Worm (Caenorhabditis elegans) whole organism, late embryonic: ENCODE data around the gene W01B6.3.
"Not testable (repeated sequence)": the region's sequence is repeated elsewhere in the genome, so short reads cannot be mapped to it uniquely, and the experiment has no call there.

Source experiments
- C08G9.2 ChIP-seq: sonication (generic microtip); optimal IDR thresholded peaks from 2 replicates; lab custom pipeline; 2016; ENCODE audit warnings: mild to moderate bottlenecking, missing genetic modification characterization, moderate library complexity, missing compliant biosample characterization
- C38D4.7 ChIP-seq: fragments of 200-800 bp; sonication (Bioruptor generic); optimal IDR thresholded peaks from 2 replicates; lab custom pipeline; 2018; ENCODE audit warnings: mild to moderate bottlenecking, missing genetic modification characterization, moderate library complexity, missing compliant biosample characterization
- F13H6.1 ChIP-seq: sonication (generic microtip); optimal IDR thresholded peaks from 2 replicates; lab custom pipeline; 2016; ENCODE audit warnings: missing genetic modification characterization, missing compliant biosample characterization
- K02D7.2 ChIP-seq: sonication (generic microtip); optimal IDR thresholded peaks from 2 replicates; lab custom pipeline; 2017; ENCODE audit warnings: mild to moderate bottlenecking, missing genetic modification characterization, missing compliant biosample characterization
- K09A11.1 ChIP-seq: sonication (generic microtip); optimal IDR thresholded peaks from 2 replicates; lab custom pipeline; 2017; ENCODE audit warnings: antibody characterized with exemption, mild to moderate bottlenecking, missing genetic modification characterization, missing compliant biosample characterization; ENCODE audit not compliant: insufficient read depth
- ama-1 ChIP-seq: fragments of 150-350 bp; optimal IDR thresholded peaks from 2 replicates; lab custom pipeline; 2014
- ceh-18 ChIP-seq: sonication (generic microtip); optimal IDR thresholded peaks from 2 replicates; lab custom pipeline; 2016; ENCODE audit warnings: missing genetic modification characterization, missing compliant biosample characterization
- ceh-19 ChIP-seq: fragments of 200-800 bp; sonication (Bioruptor generic); optimal IDR thresholded peaks from 2 replicates; lab custom pipeline; 2018; ENCODE audit warnings: mild to moderate bottlenecking, missing genetic modification characterization, missing compliant biosample characterization
- ceh-31 ChIP-seq: sonication (generic microtip); optimal IDR thresholded peaks from 2 replicates; lab custom pipeline; 2016; ENCODE audit warnings: missing genetic modification characterization, missing compliant biosample characterization
- ceh-34 ChIP-seq: sonication (generic microtip); optimal IDR thresholded peaks from 2 replicates; lab custom pipeline; 2016; ENCODE audit warnings: mild to moderate bottlenecking, missing genetic modification characterization, missing compliant biosample characterization
- ceh-9 ChIP-seq: sonication (generic microtip); optimal IDR thresholded peaks from 2 replicates; lab custom pipeline; 2016; ENCODE audit warnings: mild to moderate bottlenecking, missing genetic modification characterization, inconsistent platforms, missing compliant biosample characterization
- dmd-4 ChIP-seq: sonication (generic microtip); optimal IDR thresholded peaks from 2 replicates; lab custom pipeline; 2016; ENCODE audit warnings: borderline replicate concordance, missing genetic modification characterization, missing compliant biosample characterization
- dve-1 ChIP-seq: sonication (generic microtip); optimal IDR thresholded peaks from 2 replicates; lab custom pipeline; 2017; ENCODE audit warnings: antibody characterized with exemption, mild to moderate bottlenecking, missing genetic modification characterization, missing compliant biosample characterization
- ets-4 ChIP-seq: sonication (generic microtip); optimal IDR thresholded peaks from 2 replicates; lab custom pipeline; 2016; ENCODE audit warnings: missing genetic modification characterization, missing compliant biosample characterization
- fax-1 ChIP-seq: sonication (generic microtip); optimal IDR thresholded peaks from 2 replicates; lab custom pipeline; 2016; ENCODE audit warnings: missing genotype, missing genetic modification characterization, missing compliant biosample characterization
- fkh-10 ChIP-seq: fragments of 150-350 bp; optimal IDR thresholded peaks from 2 replicates; lab custom pipeline; 2014; ENCODE audit warnings: missing biosample characterization, missing genetic modification reagents, missing genetic modification characterization
- fkh-6 ChIP-seq: sonication (generic microtip); optimal IDR thresholded peaks from 2 replicates; lab custom pipeline; 2016; ENCODE audit warnings: missing genetic modification characterization, missing compliant biosample characterization
- gmeb-2 ChIP-seq: sonication (generic microtip); optimal IDR thresholded peaks from 2 replicates; lab custom pipeline; 2016; ENCODE audit warnings: missing genetic modification characterization, inconsistent platforms, missing compliant biosample characterization
- hlh-6 ChIP-seq: sonication (generic microtip); optimal IDR thresholded peaks from 2 replicates; lab custom pipeline; 2016; ENCODE audit warnings: missing genotype, missing genetic modification characterization, missing compliant biosample characterization
- lin-11 ChIP-seq: fragments of 200-800 bp; sonication (Bioruptor generic); optimal IDR thresholded peaks from 2 replicates; lab custom pipeline; 2018; ENCODE audit warnings: mild to moderate bottlenecking, missing genetic modification characterization, missing compliant biosample characterization
- madf-2 ChIP-seq: sonication (generic microtip); optimal IDR thresholded peaks from 2 replicates; lab custom pipeline; 2017; ENCODE audit warnings: missing genetic modification characterization, missing compliant biosample characterization
- nhr-11 ChIP-seq: fragments of 150-350 bp; optimal IDR thresholded peaks from 2 replicates; lab custom pipeline; 2014; ENCODE audit warnings: missing biosample characterization, missing genetic modification characterization
- npax-4 ChIP-seq: sonication (generic microtip); optimal IDR thresholded peaks from 2 replicates; lab custom pipeline; 2016; ENCODE audit warnings: missing genetic modification characterization, missing compliant biosample characterization
- odd-2 ChIP-seq: sonication (generic microtip); optimal IDR thresholded peaks from 2 replicates; lab custom pipeline; 2017; ENCODE audit warnings: antibody characterized with exemption, mild to moderate bottlenecking, missing genetic modification characterization, missing compliant biosample characterization
- pag-3 ChIP-seq: sonication (generic microtip); optimal IDR thresholded peaks from 2 replicates; lab custom pipeline; 2016; ENCODE audit warnings: missing compliant biosample characterization, missing genetic modification characterization, borderline replicate concordance
- pat-9 ChIP-seq: fragments of 200-800 bp; sonication (Bioruptor generic); optimal IDR thresholded peaks from 2 replicates; lab custom pipeline; 2018; ENCODE audit warnings: mild to moderate bottlenecking, missing genetic modification characterization, moderate library complexity, missing compliant biosample characterization
- pax-1 ChIP-seq: fragments of 150-350 bp; optimal IDR thresholded peaks from 2 replicates; lab custom pipeline; 2014; ENCODE audit warnings: missing biosample characterization, missing genetic modification characterization
- pha-2 ChIP-seq: sonication (generic microtip); optimal IDR thresholded peaks from 2 replicates; lab custom pipeline; 2017; ENCODE audit warnings: mild to moderate bottlenecking, missing genetic modification characterization, missing compliant biosample characterization
- pha-4 ChIP-seq: fragments of 150-350 bp; optimal IDR thresholded peaks from 2 replicates; lab custom pipeline; 2018; ENCODE audit warnings: missing biosample characterization, missing genetic modification reagents, missing genetic modification characterization
- pqm-1 ChIP-seq: sonication (generic microtip); optimal IDR thresholded peaks from 2 replicates; lab custom pipeline; 2016; ENCODE audit warnings: missing genetic modification characterization, missing compliant biosample characterization
- ref-2 ChIP-seq: sonication (generic microtip); optimal IDR thresholded peaks from 2 replicates; lab custom pipeline; 2016; ENCODE audit warnings: missing genetic modification characterization, missing compliant biosample characterization
- sox-2 ChIP-seq: fragments of 200-800 bp; sonication (Bioruptor generic); IDR thresholded peaks from 2 replicates; pipeline ENCODE4 v1.3.6; 2022; ENCODE audit warnings: missing genetic modification reagents, missing genetic modification characterization, missing compliant biosample characterization
- sox-4 ChIP-seq: sonication (generic microtip); optimal IDR thresholded peaks from 2 replicates; lab custom pipeline; 2017; ENCODE audit warnings: mild to moderate bottlenecking, missing genetic modification characterization, inconsistent platforms, missing compliant biosample characterization
- tbx-2 ChIP-seq: sonication (generic microtip); optimal IDR thresholded peaks from 2 replicates; lab custom pipeline; 2016; ENCODE audit warnings: missing genetic modification characterization, missing compliant biosample characterization
- tbx-7 ChIP-seq: sonication (generic microtip); optimal IDR thresholded peaks from 2 replicates; lab custom pipeline; 2016; ENCODE audit warnings: missing genotype, missing genetic modification characterization, missing compliant biosample characterization
- unc-55 ChIP-seq: sonication (generic microtip); optimal IDR thresholded peaks from 2 replicates; lab custom pipeline; 2017; ENCODE audit warnings: missing biosample characterization, missing genetic modification reagents, missing genetic modification characterization
- unc-86 ChIP-seq: sonication (generic microtip); optimal IDR thresholded peaks from 2 replicates; lab custom pipeline; 2016; ENCODE audit warnings: missing genetic modification characterization, missing compliant biosample characterization
- zip-5 ChIP-seq: sonication (generic microtip); optimal IDR thresholded peaks from 2 replicates; lab custom pipeline; 2016; ENCODE audit warnings: missing genetic modification characterization, missing compliant biosample characterization
- ztf-16 ChIP-seq: sonication (generic microtip); optimal IDR thresholded peaks from 2 replicates; lab custom pipeline; 2017; ENCODE audit warnings: missing genetic modification characterization, missing compliant biosample characterization

The W01B6.3 gene

ce11 chrIV:10040803-10041202 is 31.6 kb downstream of the W01B6.3 start, which contains the start of gene dhs-31:
Gene dhs-31, minus strand, starts transcription at chrIV:10040903.
- TF ChIP-seq ceh-34 (no peak), K09A11.1 (tag; lab: Kevin White, UChicago) (no peak), unc-86 (no peak)

DNA sequence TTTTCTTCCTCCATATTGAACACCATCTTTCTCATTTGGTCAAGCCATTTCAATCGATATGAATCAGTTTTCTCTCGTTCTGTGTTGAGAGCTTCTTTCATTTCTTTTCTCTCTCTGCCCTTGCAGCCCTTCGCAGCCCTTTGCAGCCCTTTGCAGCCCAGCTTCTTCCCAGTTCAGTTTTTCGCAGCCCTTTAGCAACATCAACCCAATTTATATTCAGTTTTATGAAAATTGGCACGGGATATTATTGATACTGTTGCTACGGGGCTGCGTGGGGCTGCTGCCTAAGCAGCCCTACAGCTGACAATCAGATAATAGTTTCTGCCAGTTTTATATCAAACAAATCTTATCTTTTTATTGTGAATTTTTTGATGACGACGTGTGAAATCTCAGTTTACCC is 35.5 kb downstream of the W01B6.3 start, which contains the start of gene F44D12.10:
Gene F44D12.10 (minus strand): TSS at position 101 of the 400 bp plus-strand sequence.
- TF ChIP-seq dmd-4 (tag; lab: Kevin White, UChicago) (no peak), zip-5 (tag; lab: Kevin White, UChicago) (no peak), C38D4.7 (GFP tag; lab: Kevin White, UChicago) (no peak), sox-4 (tag; lab: Kevin White, UChicago) (no peak), K02D7.2 (no peak)

ce11 chrIV:10033053-10033452 is 39.4 kb downstream of the W01B6.3 start, which contains the start of gene F44D12.6:
Gene F44D12.6, plus strand, starts transcription at chrIV:10033353.
- TF ChIP-seq gmeb-2 (tag; lab: Kevin White, UChicago) (no peak), dve-1 (no peak), fax-1 (tag; lab: Kevin White, UChicago) (no peak), pha-4 (no peak), ceh-34 (no peak), pha-2 (no peak)
- TF ChIP-seq, all 69 proteins: peak for 0

DNA sequence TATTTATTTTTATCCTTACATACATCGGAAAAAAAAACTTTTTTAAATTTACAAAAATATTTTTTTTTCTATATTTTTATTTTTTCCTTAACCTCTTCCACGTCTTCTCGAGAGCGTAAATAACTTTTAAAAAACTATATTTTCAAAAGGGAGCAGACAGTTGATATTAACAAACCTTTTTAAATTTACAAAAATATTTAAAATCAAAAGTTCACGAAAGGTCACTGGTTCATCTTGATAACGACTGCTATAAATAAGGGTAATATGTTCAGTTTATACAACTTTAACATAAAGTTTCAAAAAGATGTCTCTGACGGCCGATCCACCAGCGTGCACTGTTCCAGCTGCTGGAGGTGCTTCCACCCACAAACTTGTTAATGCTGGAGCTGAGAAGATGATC is 43.6 kb downstream of the W01B6.3 start, which contains the start of the genes F44D12.16 and msd-2:
Gene F44D12.16 (plus strand): TSS at position 301 of the 400 bp plus-strand sequence.
Gene msd-2 (plus strand): TSS at position 305 of the 400 bp plus-strand sequence.
- not testable (repeated sequence) for TF ChIP-seq tbx-7, pax-1, ref-2 (tag; lab: Kevin White, UChicago)

- TF ChIP-seq fkh-6 (no peak), ets-4 (tag; lab: Kevin White, UChicago) (no peak), unc-55 (no peak), pha-4 (no peak), ref-2 (tag; lab: Kevin White, UChicago) (no peak), C08G9.2 (no peak), pat-9 (tag; lab: Kevin White, UChicago) (no peak), fkh-10 (GFP tag; lab: Kevin White, UChicago) (no peak), nhr-11 (tag; lab: Kevin White, UChicago) (no peak), dve-1 (no peak), ceh-9 (tag; lab: Kevin White, UChicago) (no peak), npax-4 (no peak), sox-2 (GFP tag; lab: Robert Waterston, UW) (no peak)
- TF ChIP-seq, all 69 proteins: peak for 0
Measured at ce11 chrIV:10027566-10027965, 44.9 kb downstream of the W01B6.3 start, which contains the start of gene gipc-2. Gene gipc-2, minus strand, starts transcription at chrIV:10027666.

DNA sequence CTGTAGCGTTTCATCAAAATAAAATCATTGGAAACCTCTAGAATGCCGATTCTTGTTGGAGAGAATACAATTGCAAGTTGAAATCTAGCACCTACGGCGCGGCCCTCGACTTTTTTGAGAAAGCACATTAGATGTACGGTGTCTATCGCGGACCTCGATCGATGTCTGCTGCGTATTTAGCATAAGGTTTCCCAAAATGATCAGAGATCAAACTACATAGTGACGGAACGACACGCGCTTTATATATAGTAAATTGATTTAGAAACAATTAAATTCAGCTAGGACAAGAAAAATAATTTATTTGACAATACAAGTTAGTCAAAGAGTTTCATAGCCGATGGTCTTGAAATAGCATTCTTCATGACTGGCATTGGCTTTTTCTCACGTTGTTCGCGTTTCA is 46.3 kb downstream of the W01B6.3 start:
- TF ChIP-seq C08G9.2 (no peak), ceh-31 (tag; lab: Kevin White, UChicago) (no peak), tbx-2 (no peak), ama-1 (no peak), dmd-4 (tag; lab: Kevin White, UChicago) (no peak), K02D7.2 (no peak), gmeb-2 (tag; lab: Kevin White, UChicago) (no peak), fkh-6 (no peak), hlh-6 (tag; lab: Kevin White, UChicago) (no peak), pha-2 (no peak)
- TF ChIP-seq, all 69 proteins: peak for 0

- TF ChIP-seq ztf-16 (tag; lab: Kevin White, UChicago) (no peak), fkh-10 (GFP tag; lab: Kevin White, UChicago) (no peak), lin-11 (no peak), pqm-1 (tag; lab: Kevin White, UChicago) (no peak), madf-2 (tag; lab: Kevin White, UChicago) (no peak), C08G9.2 (no peak), ceh-18 (tag; lab: Kevin White, UChicago) (no peak), nhr-11 (tag; lab: Kevin White, UChicago) (no peak), sox-4 (tag; lab: Kevin White, UChicago) (no peak), F13H6.1 (no peak), tbx-2 (no peak), odd-2 (no peak), pag-3 (tag; lab: Kevin White, UChicago) (no peak), pha-4 (no peak), ceh-19 (no peak)
- TF ChIP-seq, all 69 proteins: peak for 0
Measured at ce11 chrIV:10022991-10023390, 49.4 kb downstream of the W01B6.3 start, which contains the start of gene F44D12.8. Gene F44D12.8, plus strand, starts transcription at chrIV:10023291.
